Worm (Caenorhabditis elegans) whole organism, L3 larva: ENCODE measurements around the gene acr-23.

ENCODE experiments used
- ceh-82 ChIP-seq: fragments of 150-350 bp; optimal IDR thresholded peaks from 2 replicates; lab custom pipeline; 2014; ENCODE audit warnings: missing biosample characterization, missing genetic modification characterization
- ceh-9 ChIP-seq: sonication (generic microtip); optimal IDR thresholded peaks from 2 replicates; lab custom pipeline; 2018; ENCODE audit warnings: missing biosample characterization, missing genetic modification characterization
- daf-12 ChIP-seq: fragments of 150-350 bp; optimal IDR thresholded peaks from 2 replicates; lab custom pipeline; 2014; ENCODE audit warnings: missing biosample characterization, missing genetic modification reagents, missing genetic modification characterization
- elt-1 ChIP-seq: fragments of 150-350 bp; optimal IDR thresholded peaks from 2 replicates; lab custom pipeline; 2014; ENCODE audit warnings: missing biosample characterization, missing genetic modification characterization
- elt-3 ChIP-seq, 3 experiments: fragments of 150-350 bp in 1 of 3; sonication (generic microtip) in 2 of 3; optimal IDR thresholded peaks; 2 replicates in 2 of 3; 4 replicates in 1 of 3; lab custom pipeline; 2014 to 2017; ENCODE audit warnings: missing biosample characterization in 3 of 3, missing genetic modification characterization in 3 of 3
- jun-1 ChIP-seq: fragments of 150-350 bp; optimal IDR thresholded peaks from 2 replicates; lab custom pipeline; 2014; ENCODE audit warnings: missing biosample characterization, missing genetic modification reagents, missing genetic modification characterization
- nhr-11 ChIP-seq: fragments of 150-350 bp; optimal IDR thresholded peaks from 2 replicates; lab custom pipeline; 2014; ENCODE audit warnings: missing biosample characterization, missing genetic modification characterization
- nhr-237 ChIP-seq: fragments of 150-350 bp; optimal IDR thresholded peaks from 2 replicates; lab custom pipeline; 2014; ENCODE audit warnings: missing biosample characterization, missing genetic modification characterization
- nhr-25 ChIP-seq: sonication (generic microtip); optimal IDR thresholded peaks from 2 replicates; lab custom pipeline; 2017; ENCODE audit warnings: missing biosample characterization, missing genetic modification characterization
- sea-2 ChIP-seq: fragments of 150-350 bp; sonication (generic microtip); optimal IDR thresholded peaks from 4 replicates; lab custom pipeline; 2014; ENCODE audit warnings: missing biosample characterization, missing genetic modification reagents, missing genetic modification characterization
- tbx-2 ChIP-seq: sonication (generic microtip); optimal IDR thresholded peaks from 2 replicates; lab custom pipeline; 2016; ENCODE audit warnings: mild to moderate bottlenecking, missing genetic modification characterization, missing compliant biosample characterization
- unc-39 ChIP-seq: sonication (generic microtip); optimal IDR thresholded peaks from 4 replicates; lab custom pipeline; 2017; ENCODE audit warnings: missing biosample characterization, missing genetic modification characterization

DNA sequence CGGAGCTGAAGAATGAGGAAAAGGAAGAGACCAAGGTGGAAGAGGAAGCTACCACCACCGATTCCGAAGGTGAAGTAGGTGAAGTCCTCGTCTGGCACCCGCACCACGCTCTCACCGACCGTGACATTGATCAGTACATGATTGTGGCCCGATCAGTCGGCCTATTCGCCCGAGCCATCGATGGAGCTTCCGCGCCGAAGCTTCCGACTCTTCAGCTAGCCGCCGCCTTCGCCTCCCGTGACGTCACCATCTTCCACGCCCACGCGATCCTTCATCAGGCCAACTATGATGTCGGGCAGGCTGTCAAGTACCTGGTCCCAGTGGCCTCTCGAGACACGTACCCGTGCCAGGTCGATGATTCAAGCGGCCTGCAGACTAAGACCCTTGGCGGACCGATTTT is 46.8 kb upstream of the acr-23 start:
- TF ChIP-seq elt-1 (tag; lab: Kevin White, UChicago): no peak
- no peak for TF ChIP-seq nhr-25 (tag; lab: Kevin White, UChicago)
- no peak for TF ChIP-seq sea-2
- TF ChIP-seq daf-12 (tag; lab: Kevin White, UChicago): no peak
- TF ChIP-seq ceh-82 (tag; lab: Kevin White, UChicago): no peak
- no peak for TF ChIP-seq elt-3 (tag; optimal IDR thresholded peaks at IDR 0.05; lab: Kevin White, UChicago)
- no peak for TF ChIP-seq jun-1 (tag; lab: Kevin White, UChicago)
- TF ChIP-seq nhr-237 (tag; lab: Kevin White, UChicago): no peak
- TF ChIP-seq nhr-11 (tag; lab: Kevin White, UChicago): no peak
- TF ChIP-seq ceh-9: no peak
- TF ChIP-seq unc-39 (tag; lab: Kevin White, UChicago): no peak
- TF ChIP-seq tbx-2: no peak
